Fruit fly (Drosophila melanogaster): ENCODE results near the gene Hacd1.

Gene Hacd1

DNA sequence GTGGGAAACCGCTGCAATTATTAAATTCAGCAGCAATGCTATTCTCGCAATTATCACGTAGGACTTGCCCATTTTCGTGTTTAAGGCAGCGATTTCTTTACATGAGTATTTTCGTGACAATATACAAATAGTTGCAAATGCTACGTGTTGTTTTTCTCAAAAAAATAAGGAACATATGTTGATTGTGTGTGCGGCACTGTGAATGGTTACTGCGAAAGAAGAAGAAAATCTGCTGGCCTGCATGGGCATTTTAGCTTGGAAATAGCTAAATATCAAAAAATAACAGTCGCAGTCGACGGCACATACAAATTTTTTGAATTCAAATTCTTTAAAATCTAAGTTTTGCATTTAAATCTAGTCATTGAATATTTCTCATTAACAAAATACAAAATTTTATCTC is 38.4 kb upstream of the Hacd1 start, which contains the start of gene CG6766:
Gene CG6766 (minus strand): TSS at position 180 of the 400 bp plus-strand sequence.
- TF ChIP-seq Myc (optimal IDR thresholded peaks at IDR 0.05) (peak; percentile 87), tai (GFP tag; optimal IDR thresholded peaks at IDR 0.05) (no peak)

DNA sequence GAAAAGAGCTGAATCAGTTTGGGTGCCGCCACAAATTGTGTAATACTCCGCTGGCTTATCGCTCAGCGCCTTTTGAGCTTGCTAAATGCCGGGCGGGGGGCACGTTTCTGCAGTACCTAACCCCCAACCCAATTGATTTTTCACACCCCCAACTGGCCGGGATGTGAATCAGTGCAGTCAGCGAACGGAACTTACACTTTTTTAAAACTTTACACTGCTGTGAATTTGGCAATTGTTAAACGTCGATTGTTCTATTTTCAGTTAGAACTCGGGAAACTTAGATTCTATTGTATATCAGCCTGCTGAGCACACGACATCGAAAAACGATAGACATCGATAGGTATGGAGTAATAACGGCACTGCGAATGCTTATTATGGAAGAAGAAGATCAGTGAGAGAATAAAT is 36.1 kb upstream of the Hacd1 start, which contains the start of gene Tom70:
Gene Tom70 (minus strand): TSS at position 335 of the 405 bp plus-strand sequence.
- TF ChIP-seq Hr78 (GFP tag; optimal IDR thresholded peaks at IDR 0.05) = no peak
- TF ChIP-seq Rel (GFP tag; optimal IDR thresholded peaks at IDR 0.05) = no peak
- no peak for TF ChIP-seq Rel (tag; optimal IDR thresholded peaks at IDR 0.05)
- TF ChIP-seq OdsH (GFP tag; optimal IDR thresholded peaks at IDR 0.05) = no peak
- no peak for TF ChIP-seq tai (GFP tag; optimal IDR thresholded peaks at IDR 0.05)
- TF ChIP-seq HLH106 (tag; optimal IDR thresholded peaks at IDR 0.05) = no peak
- TF ChIP-seq GATAd (GFP tag; optimal IDR thresholded peaks at IDR 0.05) = no peak
- no peak for TF ChIP-seq Dif (GFP tag; optimal IDR thresholded peaks at IDR 0.05; ENCODE audit: partially characterized antibody)
- TF ChIP-seq dmrt93B (GFP tag; optimal IDR thresholded peaks at IDR 0.05) = no peak
- no peak for TF ChIP-seq usp (GFP tag; optimal IDR thresholded peaks at IDR 0.05)
- TF ChIP-seq rgr (GFP tag; optimal IDR thresholded peaks at IDR 0.05) = no peak
- no peak for TF ChIP-seq br (GFP tag; optimal IDR thresholded peaks at IDR 0.05)
- TF ChIP-seq ey (GFP tag; optimal IDR thresholded peaks at IDR 0.05) = no peak
- no peak for TF ChIP-seq fru (GFP tag; optimal IDR thresholded peaks at IDR 0.05)

- TF ChIP-seq brk (GFP tag; optimal IDR thresholded peaks at IDR 0.05) (no peak), Hr78 (GFP tag; optimal IDR thresholded peaks at IDR 0.05) (no peak), Rel (GFP tag; optimal IDR thresholded peaks at IDR 0.05) (no peak), Rel (tag; optimal IDR thresholded peaks at IDR 0.05) (no peak)
Observed at dm6 chr2L:12033890-12034289, 31.8 kb upstream of the Hacd1 start, which contains the start of gene CG18788. Gene CG18788, plus strand, starts transcription at chr2L:12034190.

- TF ChIP-seq GATAd (GFP tag; optimal IDR thresholded peaks at IDR 0.05) (no peak), Rel (GFP tag; optimal IDR thresholded peaks at IDR 0.05) (no peak), Rel (tag; optimal IDR thresholded peaks at IDR 0.05) (peak; percentile 7), ey (GFP tag; optimal IDR thresholded peaks at IDR 0.05) (no peak), N (GFP tag; optimal IDR thresholded peaks at IDR 0.05) (no peak), h (GFP tag; optimal IDR thresholded peaks at IDR 0.05) (peak; percentile 89), br (GFP tag; optimal IDR thresholded peaks at IDR 0.05) (peak; percentile 15), lola (GFP tag; optimal IDR thresholded peaks at IDR 0.05) (no peak), HLH106 (tag; optimal IDR thresholded peaks at IDR 0.05) (no peak)
Observed at dm6 chr2L:12030552-12031131, 28.6 kb upstream of the Hacd1 start.

- no peak for TF ChIP-seq ey (GFP tag; optimal IDR thresholded peaks at IDR 0.05)
- TF ChIP-seq tai (GFP tag; optimal IDR thresholded peaks at IDR 0.05) = no peak
- TF ChIP-seq h (GFP tag; optimal IDR thresholded peaks at IDR 0.05) = peak; percentile 67
- TF ChIP-seq br (GFP tag; optimal IDR thresholded peaks at IDR 0.05) = peak; percentile 51
- TF ChIP-seq pan (optimal IDR thresholded peaks at IDR 0.05) = no peak
- peak; percentile 2 for TF ChIP-seq Dif (GFP tag; optimal IDR thresholded peaks at IDR 0.05; ENCODE audit: partially characterized antibody)
- no peak for TF ChIP-seq foxo (GFP tag; optimal IDR thresholded peaks at IDR 0.05)
- TF ChIP-seq Rel (GFP tag; optimal IDR thresholded peaks at IDR 0.05) = no peak
- TF ChIP-seq Rel (tag; optimal IDR thresholded peaks at IDR 0.05) = peak; percentile 15
- peak; percentile 48 for TF ChIP-seq Sp1 (GFP tag; optimal IDR thresholded peaks at IDR 0.05)
Observed at dm6 chr2L:12029594-12030197, 27.6 kb upstream of the Hacd1 start.

DNA sequence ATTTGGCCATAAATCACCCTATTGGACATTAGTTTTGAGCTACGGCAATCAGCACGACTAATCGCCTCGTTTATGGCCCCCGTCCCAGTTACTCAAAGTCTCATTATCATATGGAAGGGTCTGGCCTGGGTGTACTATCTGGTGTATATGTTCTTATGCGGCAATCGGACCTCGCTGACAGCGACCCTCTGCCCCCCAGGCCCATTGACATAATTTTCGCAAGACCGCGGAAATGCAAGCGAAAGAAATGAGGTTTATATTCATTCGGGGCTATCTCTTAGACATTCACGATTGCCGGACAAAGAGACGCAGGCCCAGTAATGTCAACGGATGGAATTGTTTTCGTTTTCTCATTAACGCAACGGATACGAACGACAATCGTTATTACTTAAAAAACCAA is 26.7 kb upstream of the Hacd1 start:
- TF ChIP-seq h (GFP tag; optimal IDR thresholded peaks at IDR 0.05) = no peak
- no peak for TF ChIP-seq Sp1 (GFP tag; optimal IDR thresholded peaks at IDR 0.05)
- TF ChIP-seq dmrt93B (GFP tag; optimal IDR thresholded peaks at IDR 0.05) = no peak
- TF ChIP-seq brk (GFP tag; optimal IDR thresholded peaks at IDR 0.05) = no peak
- TF ChIP-seq GATAd (GFP tag; optimal IDR thresholded peaks at IDR 0.05) = no peak
- TF ChIP-seq dsf (GFP tag; optimal IDR thresholded peaks at IDR 0.05; ENCODE audit: borderline replicate concordance) = no peak
- TF ChIP-seq OdsH (GFP tag; optimal IDR thresholded peaks at IDR 0.05) = no peak
- TF ChIP-seq jim (GFP tag; optimal IDR thresholded peaks at IDR 0.05) = no peak

DNA sequence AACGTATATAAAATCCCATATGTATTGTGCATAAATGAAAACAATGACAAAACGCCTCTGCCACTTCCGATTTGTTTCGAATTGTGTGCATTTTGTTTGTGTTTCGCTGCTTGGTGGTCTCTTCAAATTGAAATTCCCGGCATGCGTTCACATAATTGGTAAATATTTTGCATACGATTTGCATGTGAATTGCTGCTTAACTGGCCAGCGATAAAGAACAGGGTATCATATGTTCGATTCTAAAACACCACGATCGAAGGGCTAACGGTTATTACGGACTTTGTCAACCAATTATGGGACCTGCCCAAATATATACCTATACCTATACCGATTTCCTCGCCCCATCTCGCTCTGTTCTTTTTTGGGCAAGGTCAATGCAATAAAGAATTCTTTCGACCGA is 26.0 kb upstream of the Hacd1 start:
- TF ChIP-seq Abd-B (GFP tag; optimal IDR thresholded peaks at IDR 0.05) (no peak), CrebA (GFP tag; optimal IDR thresholded peaks at IDR 0.05; ENCODE audit: borderline replicate concordance) (no peak), sage (GFP tag; optimal IDR thresholded peaks at IDR 0.05) (no peak), sv (GFP tag; optimal IDR thresholded peaks at IDR 0.05) (no peak), HLH106 (tag; optimal IDR thresholded peaks at IDR 0.05) (no peak), dl (GFP tag; optimal IDR thresholded peaks at IDR 0.05; ENCODE audit: insufficient read depth in 1 of 2, partially characterized antibody in 2 of 2) (no peak)
